Worm (Caenorhabditis elegans) whole organism, L4 larva: Measurements from ENCODE around the gene hyl-1.

Experiments
- F10B5.3 ChIP-seq: sonication (generic microtip); optimal IDR thresholded peaks from 2 replicates; lab custom pipeline; 2016; ENCODE audit warnings: mild to moderate bottlenecking, missing genetic modification characterization, missing compliant biosample characterization
- F26F4.8 ChIP-seq: fragments of 200-800 bp; sonication (Bioruptor generic); conservative IDR thresholded peaks from 2 replicates; pipeline ENCODE4 v1.3.6; 2022; ENCODE audit warnings: missing genetic modification characterization, missing compliant biosample characterization
- R02D3.7 ChIP-seq: fragments of 150-350 bp; sonication (generic microtip); optimal IDR thresholded peaks from 3 replicates; lab custom pipeline; 2014; ENCODE audit warnings: missing biosample characterization, missing genetic modification characterization
- T20F7.1 ChIP-seq: fragments of 200-800 bp; sonication (Bioruptor generic); optimal IDR thresholded peaks from 2 replicates; lab custom pipeline; 2018; ENCODE audit warnings: mild to moderate bottlenecking, missing genetic modification characterization, missing compliant biosample characterization
- T26A8.4 ChIP-seq: fragments of 200-800 bp; sonication (Bioruptor generic); IDR thresholded peaks from 2 replicates; pipeline ENCODE4 v1.3.6; 2022; ENCODE audit warnings: missing genetic modification characterization, missing compliant biosample characterization
- Y105C5A.15 ChIP-seq: fragments of 200-800 bp; sonication (Bioruptor generic); IDR thresholded peaks from 2 replicates; pipeline ENCODE4 v1.3.6; 2022; ENCODE audit warnings: missing genetic modification characterization, missing compliant biosample characterization
- Y48G9A.11 ChIP-seq: fragments of 200-800 bp; sonication (Bioruptor generic); IDR thresholded peaks from 2 replicates; pipeline ENCODE4 v1.3.6; 2022; ENCODE audit warnings: missing genetic modification reagents, missing genetic modification characterization, missing compliant biosample characterization
- Y75B8A.6 ChIP-seq: fragments of 200-800 bp; sonication (Bioruptor generic); IDR thresholded peaks from 2 replicates; pipeline ENCODE4 v1.3.6; 2022; ENCODE audit warnings: missing genetic modification reagents, missing genetic modification characterization, missing compliant biosample characterization
- ZK337.2 ChIP-seq: fragments of 200-800 bp; sonication (Bioruptor generic); IDR thresholded peaks from 2 replicates; pipeline ENCODE4 v1.3.6; 2022; ENCODE audit warnings: missing genetic modification reagents, missing genetic modification characterization, missing compliant biosample characterization
- aha-1 ChIP-seq: fragments of 150-350 bp; peaks from one replicate; lab custom pipeline; 2014; ENCODE audit warnings: missing biosample characterization, missing genetic modification characterization
- aly-2 ChIP-seq: sonication (generic microtip); optimal IDR thresholded peaks from 2 replicates; lab custom pipeline; 2018; ENCODE audit warnings: missing biosample characterization, missing genetic modification characterization
- arid-1 ChIP-seq: fragments of 200-800 bp; sonication (Bioruptor generic); conservative IDR thresholded peaks from 2 replicates; pipeline ENCODE4 v1.3.6; 2022; ENCODE audit warnings: missing genetic modification reagents, missing genetic modification characterization, missing compliant biosample characterization
- attf-4 ChIP-seq: sonication (generic microtip); optimal IDR thresholded peaks from 3 replicates; lab custom pipeline; 2017; ENCODE audit warnings: missing biosample characterization, missing genetic modification characterization
- ceh-28 ChIP-seq: fragments of 150-350 bp; optimal IDR thresholded peaks from 2 replicates; lab custom pipeline; 2014; ENCODE audit warnings: missing biosample characterization, missing genetic modification reagents, missing genetic modification characterization
- daf-16 ChIP-seq, 3 experiments: sonication (generic microtip); optimal IDR thresholded peaks; 2 replicates each; lab custom pipeline; 2016 to 2017; ENCODE audit warnings: missing genetic modification characterization in 3 of 3, missing genetic modification reagents in 3 of 3, mild to moderate bottlenecking in 2 of 3, missing compliant biosample characterization in 2 of 3, missing biosample characterization in 1 of 3, moderate library complexity in 1 of 3
- daf-19 ChIP-seq: fragments of 200-800 bp; sonication (Bioruptor generic); conservative IDR thresholded peaks from 2 replicates; pipeline ENCODE4 v1.3.6; 2022; ENCODE audit warnings: missing genetic modification characterization, missing compliant biosample characterization
- dmd-8 ChIP-seq: fragments of 200-800 bp; sonication (Bioruptor generic); IDR thresholded peaks from 2 replicates; pipeline ENCODE4 v1.3.6; 2022; ENCODE audit warnings: missing genetic modification characterization, missing compliant biosample characterization
- dmd-9 ChIP-seq: fragments of 200-800 bp; sonication (Bioruptor generic); IDR thresholded peaks from 2 replicates; pipeline ENCODE4 v1.3.6; 2022; ENCODE audit warnings: missing genetic modification reagents, missing genetic modification characterization, missing compliant biosample characterization
- duxl-1 ChIP-seq: sonication (generic microtip); optimal IDR thresholded peaks from 2 replicates; lab custom pipeline; 2016; ENCODE audit warnings: mild to moderate bottlenecking, missing genetic modification characterization, moderate library complexity, missing compliant biosample characterization; ENCODE audit not compliant: poor library complexity
- dve-1 ChIP-seq: sonication (generic microtip); optimal IDR thresholded peaks from 2 replicates; lab custom pipeline; 2017; ENCODE audit warnings: antibody characterized with exemption, mild to moderate bottlenecking, missing genetic modification characterization, missing compliant biosample characterization; ENCODE audit not compliant: insufficient read depth
- fos-1 ChIP-seq: fragments of 150-350 bp; optimal IDR thresholded peaks from 2 replicates; lab custom pipeline; 2014; ENCODE audit warnings: missing biosample characterization, missing genetic modification characterization
- gei-8 ChIP-seq: fragments of 200-800 bp; sonication (Bioruptor generic); optimal IDR thresholded peaks from 2 replicates; lab custom pipeline; 2018; ENCODE audit warnings: mild to moderate bottlenecking, missing genetic modification characterization, missing compliant biosample characterization
- hif-1 ChIP-seq, 2 experiments: sonication (generic microtip); optimal IDR thresholded peaks; 2 replicates each; lab custom pipeline; 2016 to 2017; ENCODE audit warnings: missing compliant biosample characterization in 2 of 2, missing genetic modification characterization in 2 of 2, missing genetic modification reagents in 2 of 2, missing genotype in 2 of 2, mild to moderate bottlenecking in 1 of 2
- hmg-1.1 ChIP-seq: fragments of 200-800 bp; sonication (Bioruptor generic); IDR thresholded peaks from 2 replicates; pipeline ENCODE4 v1.3.6; 2022; ENCODE audit warnings: missing genetic modification reagents, missing genetic modification characterization, missing compliant biosample characterization
- lin-1 ChIP-seq: fragments of 200-800 bp; sonication (Bioruptor generic); IDR thresholded peaks from 2 replicates; pipeline ENCODE4 v1.3.6; 2022; ENCODE audit warnings: missing genetic modification reagents, missing genetic modification characterization, missing compliant biosample characterization
- lin-38 ChIP-seq: fragments of 200-800 bp; sonication (Bioruptor generic); IDR thresholded peaks from 2 replicates; pipeline ENCODE4 v1.3.6; 2022; ENCODE audit warnings: missing genetic modification reagents, missing genetic modification characterization, missing compliant biosample characterization
- lin-39 ChIP-seq: fragments of 150-350 bp; optimal IDR thresholded peaks from 2 replicates; lab custom pipeline; 2014; ENCODE audit warnings: missing biosample characterization, missing genetic modification reagents, missing genetic modification characterization
- lsy-2 ChIP-seq, 2 experiments: fragments of 150-350 bp in 1 of 2; sonication (generic microtip) in 1 of 2; optimal IDR thresholded peaks; 2 replicates each; lab custom pipeline; 2014 to 2017; ENCODE audit warnings: missing biosample characterization in 2 of 2, missing genetic modification characterization in 2 of 2
- mdt-29 ChIP-seq: fragments of 200-800 bp; sonication (Bioruptor generic); IDR thresholded peaks from 2 replicates; pipeline ENCODE4 v1.3.6; 2022; ENCODE audit warnings: missing genetic modification reagents, missing genetic modification characterization, missing compliant biosample characterization
- mep-1 ChIP-seq: fragments of 150-350 bp; sonication (generic microtip); optimal IDR thresholded peaks from 3 replicates; lab custom pipeline; 2014; ENCODE audit warnings: missing biosample characterization, missing genetic modification characterization
- nhr-10 ChIP-seq: fragments of 150-350 bp; optimal IDR thresholded peaks from 2 replicates; lab custom pipeline; 2014; ENCODE audit warnings: missing biosample characterization, missing genetic modification characterization
- nhr-102 ChIP-seq: sonication (generic microtip); optimal IDR thresholded peaks from 2 replicates; lab custom pipeline; 2016; ENCODE audit warnings: mild to moderate bottlenecking, missing genetic modification characterization, moderate library complexity, missing compliant biosample characterization
- nhr-11 ChIP-seq: fragments of 150-350 bp; optimal IDR thresholded peaks from 2 replicates; lab custom pipeline; 2014; ENCODE audit warnings: missing biosample characterization, missing genetic modification characterization
- nhr-237 ChIP-seq: sonication (generic microtip); optimal IDR thresholded peaks from 2 replicates; lab custom pipeline; 2017; ENCODE audit warnings: missing biosample characterization, missing genetic modification characterization
- nhr-41 ChIP-seq: fragments of 200-800 bp; sonication (Bioruptor generic); IDR thresholded peaks from 2 replicates; pipeline ENCODE4 v1.3.6; 2022; ENCODE audit warnings: missing genetic modification reagents, missing genetic modification characterization, missing compliant biosample characterization
- nhr-77 ChIP-seq: fragments of 150-350 bp; optimal IDR thresholded peaks from 2 replicates; lab custom pipeline; 2014; ENCODE audit warnings: missing biosample characterization, missing genetic modification characterization
- snpc-1.2 ChIP-seq: fragments of 200-800 bp; sonication (Bioruptor generic); IDR thresholded peaks from 2 replicates; pipeline ENCODE4 v1.3.6; 2022; ENCODE audit warnings: missing genetic modification reagents, missing genetic modification characterization, missing compliant biosample characterization
- snpc-4 ChIP-seq: fragments of 150-350 bp; optimal IDR thresholded peaks from 2 replicates; lab custom pipeline; 2014; ENCODE audit warnings: missing biosample characterization, missing genetic modification characterization
- tra-1 ChIP-seq: fragments of 200-800 bp; sonication (Bioruptor generic); IDR thresholded peaks from 2 replicates; pipeline ENCODE4 v1.3.6; 2022; ENCODE audit warnings: missing genetic modification reagents, missing genetic modification characterization, missing compliant biosample characterization
- unc-130 ChIP-seq: sonication (generic microtip); optimal IDR thresholded peaks from 2 replicates; lab custom pipeline; 2016; ENCODE audit warnings: missing genetic modification reagents, missing genetic modification characterization, missing compliant biosample characterization
- unc-39 ChIP-seq: sonication (generic microtip); optimal IDR thresholded peaks from 2 replicates; lab custom pipeline; 2017; ENCODE audit warnings: missing biosample characterization, missing genetic modification characterization
- zfp-2 ChIP-seq: sonication (generic microtip); optimal IDR thresholded peaks from 2 replicates; lab custom pipeline; 2016; ENCODE audit warnings: mild to moderate bottlenecking, missing genetic modification characterization, missing compliant biosample characterization
- zfp-3 ChIP-seq: fragments of 200-800 bp; sonication (Bioruptor generic); conservative IDR thresholded peaks from 2 replicates; pipeline ENCODE4 v1.3.6; 2022; ENCODE audit warnings: missing genetic modification reagents, missing genetic modification characterization, missing compliant biosample characterization
- zip-2 ChIP-seq: fragments of 150-350 bp; optimal IDR thresholded peaks from 2 replicates; lab custom pipeline; 2014; ENCODE audit warnings: missing biosample characterization, missing genetic modification characterization
- ztf-11 ChIP-seq: fragments of 150-350 bp; optimal IDR thresholded peaks from 2 replicates; lab custom pipeline; 2014; ENCODE audit warnings: missing biosample characterization, missing genetic modification characterization
- ztf-7 ChIP-seq: fragments of 150-350 bp; optimal IDR thresholded peaks from 2 replicates; lab custom pipeline; 2014; ENCODE audit warnings: missing biosample characterization, missing genetic modification characterization

hyl-1 gene

DNA sequence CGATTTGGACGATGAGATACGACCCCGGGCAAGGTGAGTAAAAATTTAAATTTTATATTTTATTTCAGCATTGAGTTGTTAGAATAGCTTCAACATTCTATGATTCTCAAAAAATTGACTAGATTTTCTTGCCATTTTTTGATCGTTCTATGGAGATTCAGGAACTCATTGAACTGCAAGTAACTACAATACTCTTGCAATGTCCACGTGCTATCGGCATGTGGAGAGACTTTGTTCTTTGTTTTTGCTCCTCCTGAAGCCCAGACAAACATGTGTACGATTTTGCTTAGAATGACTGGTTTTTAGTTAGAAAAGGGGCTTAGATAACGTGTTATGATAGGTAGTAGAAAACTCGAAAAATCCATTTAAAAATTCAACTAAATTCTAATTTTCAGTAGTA is 3.0 kb upstream of the hyl-1 start:
- no peak for TF ChIP-seq Y48G9A.11 (GFP tag; lab: Robert Waterston, UW)
- TF ChIP-seq F10B5.3 (tag; lab: Kevin White, UChicago), result no peak
- TF ChIP-seq lin-38, result 0 out of 2 replicates have a peak, but pooled peaks have one; percentile 6
- TF ChIP-seq lin-39, result no peak
- no peak for TF ChIP-seq snpc-1.2 (GFP tag; lab: Robert Waterston, UW)
- TF ChIP-seq aha-1, result peak; percentile 94
- no peak for TF ChIP-seq F26F4.8
- no peak for TF ChIP-seq Y105C5A.15 (GFP tag; lab: Robert Waterston, UW)
- no peak for TF ChIP-seq mep-1 (tag; lab: Kevin White, UChicago)
- no peak for TF ChIP-seq daf-16 (GFP tag; optimal IDR thresholded peaks at IDR 0.05; lab: Kevin White, UChicago)
- peak; percentile 20 for TF ChIP-seq daf-16 (tag; optimal IDR thresholded peaks at IDR 0.05; lab: Kevin White, UChicago)
- no peak for TF ChIP-seq daf-19 (GFP tag; lab: Robert Waterston, UW)
- no peak for TF ChIP-seq unc-130 (GFP tag; lab: Kevin White, UChicago)

DNA sequence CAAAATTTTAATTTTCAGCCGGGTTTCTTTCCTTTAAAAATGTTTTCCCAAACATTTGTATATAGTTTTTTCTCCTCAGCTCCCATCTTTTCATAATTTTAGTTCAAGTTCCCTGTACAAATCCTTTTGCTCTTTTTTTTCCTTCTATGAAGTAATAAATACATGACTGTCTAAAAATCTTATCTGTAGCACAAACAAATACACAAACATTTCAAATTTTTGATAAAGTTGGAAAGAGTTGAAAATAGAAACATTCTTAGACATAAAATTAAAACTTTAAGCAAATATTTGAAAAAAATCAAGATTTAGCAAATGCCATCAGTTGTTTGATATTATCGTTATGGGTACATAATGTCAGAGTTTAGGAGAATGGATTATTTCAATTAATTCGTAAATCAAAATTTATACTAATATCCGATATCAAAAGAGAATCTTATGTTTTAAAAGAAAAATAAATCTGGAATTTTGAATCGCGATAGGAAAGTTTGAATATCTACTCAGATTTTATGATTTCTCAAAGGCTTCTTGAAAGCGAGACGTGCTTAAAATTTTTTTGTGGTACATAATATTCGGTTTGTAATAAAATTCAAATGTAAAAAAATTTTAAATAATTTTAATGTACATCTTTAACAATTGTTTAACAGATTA is 788 bp upstream of the hyl-1 start:
- TF ChIP-seq nhr-237 (tag; lab: Kevin White, UChicago) (no peak), aha-1 (peak; percentile 89), nhr-102 (no peak), unc-39 (tag; lab: Kevin White, UChicago) (no peak), nhr-10 (tag; lab: Kevin White, UChicago) (no peak), F26F4.8 (no peak), dmd-8 (GFP tag; lab: Robert Waterston, UW) (no peak), daf-19 (GFP tag; lab: Robert Waterston, UW) (no peak), lin-1 (GFP tag; lab: Robert Waterston, UW) (peak; percentile 56; the same call in 1 of the 2 replicates), mep-1 (tag; lab: Kevin White, UChicago) (peak; percentile 61), fos-1 (tag; lab: Kevin White, UChicago) (peak; percentile 6), nhr-77 (tag; lab: Kevin White, UChicago) (peak; percentile 10), dve-1 (peak; percentile 24), mdt-29 (GFP tag; lab: Robert Waterston, UW) (no peak), Y105C5A.15 (GFP tag; lab: Robert Waterston, UW) (0 out of 2 replicates have a peak, but pooled peaks have one; percentile 14), aly-2 (tag; lab: Kevin White, UChicago) (no peak), Y75B8A.6 (0 out of 2 replicates have a peak, but pooled peaks have one; percentile 5), ztf-11 (tag; lab: Kevin White, UChicago) (no peak), ZK337.2 (GFP tag; lab: Robert Waterston, UW) (0 out of 2 replicates have a peak, but pooled peaks have one; percentile 33), gei-8 (GFP tag; lab: Kevin White, UChicago) (peak; percentile 1), arid-1 (GFP tag; lab: Robert Waterston, UW) (no peak; the same call in 1 of the 2 replicates), zfp-2 (tag; lab: Kevin White, UChicago) (no peak), tra-1 (GFP tag; lab: Robert Waterston, UW) (peak; percentile 9; the same call in 1 of the 2 replicates), dmd-9 (GFP tag; lab: Robert Waterston, UW) (no peak), attf-4 (tag; lab: Kevin White, UChicago) (no peak), T20F7.1 (GFP tag; lab: Kevin White, UChicago) (peak; percentile 4), zfp-3 (GFP tag; lab: Robert Waterston, UW) (0 out of 2 replicates have a peak, but pooled peaks have one; percentile 16), lsy-2 (tag; optimal IDR thresholded peaks at IDR 0.05; lab: Kevin White, UChicago) (peak in 1 of 2 experiments; percentile 20), T26A8.4 (GFP tag; lab: Robert Waterston, UW) (peak; percentile 34; the same call in 1 of the 2 replicates), daf-16 (GFP tag; optimal IDR thresholded peaks at IDR 0.05; lab: Kevin White, UChicago) (peak in 1 of 2 experiments; percentile 38), daf-16 (tag; optimal IDR thresholded peaks at IDR 0.05; lab: Kevin White, UChicago) (peak; percentile 50)

- TF ChIP-seq zip-2 (tag; lab: Kevin White, UChicago), result no peak
- no peak for TF ChIP-seq lin-39
- TF ChIP-seq duxl-1, result no peak
- no peak for TF ChIP-seq Y105C5A.15 (GFP tag; lab: Robert Waterston, UW)
- TF ChIP-seq nhr-41 (GFP tag; lab: Robert Waterston, UW), result no peak
- no peak for TF ChIP-seq hif-1 (tag; optimal IDR thresholded peaks at IDR 0.05; lab: Kevin White, UChicago)
- no peak for TF ChIP-seq snpc-4 (tag; lab: Kevin White, UChicago)
- TF ChIP-seq lsy-2 (tag; optimal IDR thresholded peaks at IDR 0.05; lab: Kevin White, UChicago), result no peak
- TF ChIP-seq R02D3.7 (tag; lab: Kevin White, UChicago), result no peak
- no peak for TF ChIP-seq ceh-28
- no peak for TF ChIP-seq hmg-1.1 (GFP tag; lab: Robert Waterston, UW)
- TF ChIP-seq snpc-1.2 (GFP tag; lab: Robert Waterston, UW), result no peak
- TF ChIP-seq dve-1, result peak; percentile 43
- TF ChIP-seq nhr-11, result no peak
- no peak for TF ChIP-seq arid-1 (GFP tag; lab: Robert Waterston, UW)
- TF ChIP-seq ztf-7 (tag; lab: Kevin White, UChicago), result no peak
Observed at ce11 chrIV:8539645-8540044, 722 bp downstream of the hyl-1 start.
